Worm (Caenorhabditis elegans) whole organism, L3 larva: ENCODE results near the gene C16D9.5.

Experiments
- R02D3.7 ChIP-seq: fragments of 150-350 bp; optimal IDR thresholded peaks from 2 replicates; lab custom pipeline; 2014; ENCODE audit warnings: missing biosample characterization, missing genetic modification characterization
- ceh-82 ChIP-seq: fragments of 150-350 bp; optimal IDR thresholded peaks from 2 replicates; lab custom pipeline; 2014; ENCODE audit warnings: missing biosample characterization, missing genetic modification characterization
- egl-27 ChIP-seq: sonication (generic microtip); optimal IDR thresholded peaks from 4 replicates; lab custom pipeline; 2017; ENCODE audit warnings: missing biosample characterization, missing genetic modification reagents, missing genetic modification characterization
- elt-3 ChIP-seq, 3 experiments: fragments of 150-350 bp in 1 of 3; sonication (generic microtip) in 2 of 3; optimal IDR thresholded peaks; 2 replicates in 2 of 3; 4 replicates in 1 of 3; lab custom pipeline; 2014 to 2017; ENCODE audit warnings: missing biosample characterization in 3 of 3, missing genetic modification characterization in 3 of 3
- fkh-10 ChIP-seq: sonication (generic microtip); optimal IDR thresholded peaks from 2 replicates; lab custom pipeline; 2017; ENCODE audit warnings: missing biosample characterization, missing genetic modification reagents, missing genetic modification characterization
- nhr-25 ChIP-seq: sonication (generic microtip); optimal IDR thresholded peaks from 2 replicates; lab custom pipeline; 2017; ENCODE audit warnings: missing biosample characterization, missing genetic modification characterization
- unc-62 ChIP-seq: fragments of 150-350 bp; sonication (generic microtip); optimal IDR thresholded peaks from 4 replicates; lab custom pipeline; 2014; ENCODE audit warnings: missing biosample characterization, missing genetic modification reagents, missing genetic modification characterization

DNA sequence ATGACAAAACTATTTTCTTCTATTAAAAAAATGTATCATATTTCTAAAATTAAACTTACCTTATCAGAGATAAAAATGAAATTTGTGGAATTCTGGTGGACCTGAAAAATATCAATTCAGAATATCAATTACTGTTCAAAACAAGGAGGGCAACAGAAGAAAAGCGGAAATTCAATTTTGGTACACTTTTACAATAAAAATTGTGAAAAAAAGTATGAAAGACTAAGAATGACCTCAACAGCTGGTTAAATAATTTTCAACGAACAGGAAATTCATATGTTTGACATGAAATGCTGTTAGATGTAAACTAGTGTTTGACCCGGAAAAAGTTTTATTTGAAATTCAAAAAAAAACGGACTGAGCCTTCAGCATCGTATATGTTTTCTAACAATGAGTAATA, 31.5 kb downstream of the C16D9.5 start, which contains the start of gene K07C11.7:
- TF ChIP-seq nhr-25 (tag; lab: Kevin White, UChicago) (no peak), unc-62 (GFP tag; lab: Kevin White, UChicago) (no peak), ceh-82 (tag; lab: Kevin White, UChicago) (no peak), elt-3 (tag; optimal IDR thresholded peaks at IDR 0.05; lab: Kevin White, UChicago) (no peak), R02D3.7 (tag; lab: Kevin White, UChicago) (no peak), egl-27 (tag; lab: Kevin White, UChicago) (no peak), fkh-10 (GFP tag; lab: Kevin White, UChicago) (no peak)
